Fruit fly (Drosophila melanogaster) whole organism, pupa: ENCODE data around the gene Kaz-m1.

Experiments used
- CG32121 ChIP-seq: fragments of 200-800 bp; sonication (Bioruptor generic); IDR thresholded peaks from 2 replicates; pipeline ENCODE4 v1.3.6; 2022; ENCODE audit warnings: missing biosample characterization, missing genetic modification characterization
- CG9948 ChIP-seq: fragments of 200-800 bp; sonication (Bioruptor generic); optimal IDR thresholded peaks from 2 replicates; lab custom pipeline; 2018; ENCODE audit warnings: missing biosample characterization, mild to moderate bottlenecking, missing genetic modification characterization, moderate library complexity
- D1 ChIP-seq: fragments of 200-800 bp; sonication (Bioruptor generic); optimal IDR thresholded peaks from 2 replicates; lab custom pipeline; 2018; ENCODE audit warnings: missing biosample characterization, mild to moderate bottlenecking, missing genetic modification characterization, moderate library complexity
- EcR ChIP-seq: fragments of 200-800 bp; sonication (Bioruptor generic); optimal IDR thresholded peaks from 3 replicates; lab custom pipeline; 2019; ENCODE audit warnings: missing biosample characterization, missing genetic modification characterization, mild to moderate bottlenecking, moderate library complexity, missing genetic modification reagents

- TF ChIP-seq D1 (tag; lab: Kevin White, UChicago) (no peak), EcR (GFP tag; lab: Kevin White, UChicago) (no peak), CG32121 (GFP tag; lab: Robert Waterston, UW) (no peak), CG9948 (tag; lab: Kevin White, UChicago) (no peak)
Measured at dm6 chr3R:25969780-25970179, 44.7 kb upstream of the Kaz-m1 start, which contains the start of gene fid.
